Fruit fly (Drosophila melanogaster) whole organism, embryonic: ENCODE data around the gene CG9205.

ENCODE experiments used
- Antp ChIP-seq: fragments of 200-800 bp; sonication (Bioruptor generic); optimal IDR thresholded peaks from 3 replicates; lab custom pipeline; 2016; ENCODE audit warnings: missing biosample characterization, missing genetic modification characterization
- Atf6 ChIP-seq: fragments of 200-800 bp; sonication (Bioruptor generic); IDR thresholded peaks from 2 replicates; pipeline ENCODE4 v1.3.6; 2022; ENCODE audit warnings: missing biosample characterization, missing genetic modification characterization
- Bgb ChIP-seq: fragments of 200-800 bp; sonication (Bioruptor generic); IDR thresholded peaks from 2 replicates; pipeline ENCODE4 v1.3.6; 2022; ENCODE audit warnings: missing biosample characterization, missing genetic modification characterization; ENCODE audit not compliant: partially characterized antibody
- BtbVII ChIP-seq: fragments of 200-800 bp; sonication (Bioruptor generic); optimal IDR thresholded peaks from 3 replicates; lab custom pipeline; 2017; ENCODE audit warnings: missing biosample characterization, mild to moderate bottlenecking, missing genetic modification characterization
- CG11723 ChIP-seq: fragments of 200-800 bp; sonication (Bioruptor generic); optimal IDR thresholded peaks from 2 replicates; lab custom pipeline; 2017; ENCODE audit warnings: missing biosample characterization, mild to moderate bottlenecking, missing genetic modification characterization
- CG12299 ChIP-seq: fragments of 200-800 bp; sonication (Bioruptor generic); optimal IDR thresholded peaks from 2 replicates; lab custom pipeline; 2018; ENCODE audit warnings: missing biosample characterization, mild to moderate bottlenecking, missing genetic modification characterization
- CG1233 ChIP-seq: fragments of 200-800 bp; sonication (Bioruptor generic); optimal IDR thresholded peaks from 4 replicates; lab custom pipeline; 2018; ENCODE audit warnings: missing biosample characterization, mild to moderate bottlenecking, missing genetic modification characterization
- CG13287 ChIP-seq: fragments of 200-800 bp; sonication (Bioruptor generic); IDR thresholded peaks from 2 replicates; pipeline ENCODE4 v1.3.6; 2022; ENCODE audit warnings: missing biosample characterization, missing genetic modification characterization; ENCODE audit not compliant: partially characterized antibody
- CG13624 ChIP-seq: fragments of 200-800 bp; sonication (Bioruptor generic); optimal IDR thresholded peaks from 2 replicates; lab custom pipeline; 2016; ENCODE audit warnings: missing biosample characterization, missing genetic modification characterization
- CG15073 ChIP-seq: fragments of 200-800 bp; sonication (Bioruptor generic); optimal IDR thresholded peaks from 2 replicates; lab custom pipeline; 2016; ENCODE audit warnings: missing biosample characterization, missing genetic modification characterization
- CG17328 ChIP-seq: fragments of 200-800 bp; sonication (Bioruptor generic); IDR thresholded peaks from 2 replicates; pipeline ENCODE4 v1.3.6; 2022; ENCODE audit warnings: missing biosample characterization, missing genetic modification characterization
- CG17359 ChIP-seq: fragments of 200-800 bp; sonication (Bioruptor generic); optimal IDR thresholded peaks from 3 replicates; lab custom pipeline; 2018; ENCODE audit warnings: missing biosample characterization, mild to moderate bottlenecking, missing genetic modification characterization, moderate library complexity
- CG17802 ChIP-seq: fragments of 200-800 bp; sonication (Bioruptor generic); optimal IDR thresholded peaks from 2 replicates; lab custom pipeline; 2018; ENCODE audit warnings: missing biosample characterization, mild to moderate bottlenecking, missing genetic modification characterization, moderate library complexity
- CG17829 ChIP-seq: fragments of 200-800 bp; optimal IDR thresholded peaks from 2 replicates; lab custom pipeline; 2019; ENCODE audit warnings: missing biosample characterization, mild to moderate bottlenecking, missing genetic modification characterization, moderate library complexity
- CG2116 ChIP-seq: fragments of 200-800 bp; sonication (Bioruptor generic); optimal IDR thresholded peaks from 3 replicates; lab custom pipeline; 2018; ENCODE audit warnings: missing biosample characterization, mild to moderate bottlenecking, missing genetic modification characterization
- CG30403 ChIP-seq: fragments of 200-800 bp; sonication (Bioruptor generic); optimal IDR thresholded peaks from 3 replicates; lab custom pipeline; 2016; ENCODE audit warnings: missing biosample characterization, missing genetic modification characterization
- CG31365 ChIP-seq: fragments of 200-800 bp; sonication (Bioruptor generic); optimal IDR thresholded peaks from 2 replicates; lab custom pipeline; 2018; ENCODE audit warnings: missing biosample characterization, mild to moderate bottlenecking, missing genetic modification characterization
- CG4282 ChIP-seq: fragments of 200-800 bp; sonication (Bioruptor generic); optimal IDR thresholded peaks from 2 replicates; lab custom pipeline; 2016; ENCODE audit warnings: missing biosample characterization, missing genetic modification characterization
- CG6654 ChIP-seq: fragments of 200-800 bp; sonication (Bioruptor generic); optimal IDR thresholded peaks from 2 replicates; lab custom pipeline; 2017; ENCODE audit warnings: missing biosample characterization, mild to moderate bottlenecking, missing genetic modification characterization
- CG6689 ChIP-seq: fragments of 200-800 bp; sonication (Bioruptor generic); IDR thresholded peaks from 2 replicates; pipeline ENCODE4 v1.3.6; 2022; ENCODE audit warnings: missing biosample characterization, missing genetic modification characterization
- CG7839 ChIP-seq: fragments of 200-800 bp; sonication (Bioruptor generic); optimal IDR thresholded peaks from 3 replicates; lab custom pipeline; 2018; ENCODE audit warnings: missing biosample characterization, mild to moderate bottlenecking, missing genetic modification characterization, moderate library complexity
- CG9932 ChIP-seq: fragments of 200-800 bp; sonication (Bioruptor generic); IDR thresholded peaks from 2 replicates; pipeline ENCODE4 v1.3.6; 2022; ENCODE audit warnings: missing biosample characterization, missing genetic modification characterization
- Dip2 ChIP-seq: fragments of 200-800 bp; sonication (Bioruptor generic); IDR thresholded peaks from 2 replicates; pipeline ENCODE4 v1.3.6; 2022; ENCODE audit warnings: missing biosample characterization, missing genetic modification characterization
- Dref ChIP-seq: fragments of 200-800 bp; sonication (Bioruptor generic); IDR thresholded peaks from 2 replicates; pipeline ENCODE4 v1.3.6; 2022; ENCODE audit warnings: missing biosample characterization, missing genetic modification characterization
- Drgx ChIP-seq: fragments of 200-800 bp; sonication (Bioruptor generic); IDR thresholded peaks from 2 replicates; pipeline ENCODE4 v1.3.6; 2022; ENCODE audit warnings: missing biosample characterization, missing genetic modification characterization
- ERR ChIP-seq: fragments of 200-800 bp; sonication (Bioruptor generic); optimal IDR thresholded peaks from 2 replicates; lab custom pipeline; 2016; ENCODE audit warnings: missing biosample characterization, missing genetic modification characterization
- Fer3 ChIP-seq: fragments of 200-800 bp; sonication (Bioruptor generic); optimal IDR thresholded peaks from 2 replicates; lab custom pipeline; 2018; ENCODE audit warnings: missing biosample characterization, mild to moderate bottlenecking, missing genetic modification characterization, moderate library complexity
- GATAe ChIP-seq: fragments of 200-800 bp; sonication (Bioruptor generic); conservative IDR thresholded peaks from 2 replicates; pipeline ENCODE4 v1.3.6; 2022; ENCODE audit warnings: missing biosample characterization, missing genetic modification characterization
- H2.0 ChIP-seq: fragments of 200-800 bp; sonication (Bioruptor generic); IDR thresholded peaks from 2 replicates; pipeline ENCODE4 v1.3.6; 2022; ENCODE audit warnings: missing biosample characterization, missing genetic modification characterization
- HLH4C ChIP-seq: fragments of 200-800 bp; sonication (Bioruptor generic); IDR thresholded peaks from 3 replicates; pipeline ENCODE4 v1.3.6; 2022; ENCODE audit warnings: missing biosample characterization, missing genetic modification characterization; ENCODE audit not compliant: partially characterized antibody
- Hr51 ChIP-seq, 2 experiments: fragments of 200-800 bp; sonication (Bioruptor generic); optimal IDR thresholded peaks; 2 replicates in 1 of 2; 3 replicates in 1 of 2; lab custom pipeline; 2016 to 2018; ENCODE audit warnings: missing biosample characterization in 2 of 2, missing genetic modification characterization in 2 of 2, mild to moderate bottlenecking in 1 of 2, moderate library complexity in 1 of 2
- Mad ChIP-seq: fragments of 200-800 bp; sonication (Bioruptor generic); optimal IDR thresholded peaks from 2 replicates; lab custom pipeline; 2016; ENCODE audit warnings: missing biosample characterization, missing genetic modification characterization
- Mrtf ChIP-seq: fragments of 200-800 bp; sonication (Bioruptor generic); IDR thresholded peaks from 3 replicates; pipeline ENCODE4 v1.3.6; 2022; ENCODE audit warnings: missing biosample characterization, missing genetic modification characterization
- Spps ChIP-seq: fragments of 200-800 bp; sonication (Bioruptor generic); optimal IDR thresholded peaks from 2 replicates; lab custom pipeline; 2018; ENCODE audit warnings: missing biosample characterization, mild to moderate bottlenecking, missing genetic modification characterization
- TFAM ChIP-seq: fragments of 200-800 bp; sonication (Bioruptor generic); optimal IDR thresholded peaks from 2 replicates; lab custom pipeline; 2017; ENCODE audit warnings: missing biosample characterization, missing genetic modification characterization, inconsistent platforms
- ci ChIP-seq: fragments of 200-800 bp; sonication (Bioruptor generic); IDR thresholded peaks from 3 replicates; pipeline ENCODE4 v1.3.6; 2022; ENCODE audit warnings: missing biosample characterization, missing genetic modification characterization
- dm ChIP-seq: fragments of 200-800 bp; sonication (Bioruptor generic); optimal IDR thresholded peaks from 3 replicates; lab custom pipeline; 2016; ENCODE audit warnings: missing biosample characterization, missing genetic modification characterization
- dmrt11E ChIP-seq: fragments of 200-800 bp; sonication (Bioruptor generic); optimal IDR thresholded peaks from 3 replicates; lab custom pipeline; 2018; ENCODE audit warnings: missing biosample characterization, mild to moderate bottlenecking, missing genetic modification characterization, moderate library complexity
- dpn ChIP-seq, 2 experiments: fragments of 200-800 bp; sonication (Bioruptor generic); optimal IDR thresholded peaks; 3 replicates each; lab custom pipeline; 2016; ENCODE audit warnings: missing biosample characterization in 2 of 2, missing genetic modification characterization in 2 of 2
- ewg ChIP-seq: fragments of 200-800 bp; sonication (Bioruptor generic); optimal IDR thresholded peaks from 3 replicates; lab custom pipeline; 2017; ENCODE audit warnings: mild to moderate bottlenecking, missing biosample characterization, missing genetic modification reagents, missing genetic modification characterization
- gce ChIP-seq: fragments of 200-800 bp; sonication (Bioruptor generic); IDR thresholded peaks from 3 replicates; pipeline ENCODE4 v1.3.6; 2022; ENCODE audit warnings: missing biosample characterization, missing genetic modification characterization
- gcm ChIP-seq: fragments of 200-800 bp; sonication (Bioruptor generic); optimal IDR thresholded peaks from 2 replicates; lab custom pipeline; 2019; ENCODE audit warnings: missing biosample characterization, mild to moderate bottlenecking, missing genetic modification characterization, moderate library complexity
- hb ChIP-seq: fragments of 200-800 bp; sonication (Bioruptor generic); IDR thresholded peaks from 3 replicates; pipeline ENCODE4 v1.3.6; 2022; ENCODE audit warnings: missing biosample characterization, missing genetic modification characterization; ENCODE audit not compliant: partially characterized antibody
- klu ChIP-seq: fragments of 200-800 bp; sonication (Bioruptor generic); IDR thresholded peaks from 2 replicates; pipeline ENCODE4 v1.3.6; 2022; ENCODE audit warnings: missing biosample characterization, missing genetic modification characterization
- luna ChIP-seq: fragments of 200-800 bp; sonication (Bioruptor generic); optimal IDR thresholded peaks from 2 replicates; lab custom pipeline; 2016; ENCODE audit warnings: missing biosample characterization, missing genetic modification characterization
- mam ChIP-seq: fragments of 200-800 bp; sonication (Bioruptor generic); optimal IDR thresholded peaks from 3 replicates; lab custom pipeline; 2016; ENCODE audit warnings: missing biosample characterization, missing genetic modification characterization
- pfk ChIP-seq: fragments of 200-800 bp; sonication (Bioruptor generic); optimal IDR thresholded peaks from 2 replicates; lab custom pipeline; 2018; ENCODE audit warnings: missing biosample characterization, mild to moderate bottlenecking, missing genetic modification characterization, moderate library complexity
- tna ChIP-seq: fragments of 200-800 bp; sonication (Bioruptor generic); IDR thresholded peaks from 2 replicates; pipeline ENCODE4 v1.3.6; 2022; ENCODE audit warnings: missing biosample characterization, missing genetic modification characterization; ENCODE audit not compliant: partially characterized antibody

Gene CG9205

dm6 chr3L:1007513-1008459, 26.7 kb upstream of the CG9205 start (continued):
- TF ChIP-seq dmrt11E (tag; lab: Kevin White, UChicago) (peak; percentile 46), CG12299 (tag; lab: Kevin White, UChicago) (peak; percentile 47), CG1233 (peak; percentile 31), gcm (GFP tag; lab: Kevin White, UChicago) (peak; percentile 11), Drgx (GFP tag; lab: Robert Waterston, UW) (peak; percentile 83), CG30403 (GFP tag; lab: Kevin White, UChicago) (peak; percentile 80), mam (peak; percentile 93), ci (peak; percentile 91), Bgb (GFP tag; lab: Robert Waterston, UW) (no peak), CG31365 (tag; lab: Kevin White, UChicago) (peak; percentile 48), dm (GFP tag; lab: Kevin White, UChicago) (no peak), pfk (GFP tag; lab: Kevin White, UChicago) (no peak), CG6689 (GFP tag; lab: Robert Waterston, UW) (peak; percentile 82), dpn (GFP tag; optimal IDR thresholded peaks at IDR 0.05; lab: Kevin White, UChicago) (peak; percentile 84 to 88), Atf6 (peak; percentile 91), CG17328 (GFP tag; lab: Robert Waterston, UW) (peak; percentile 87), ewg (GFP tag; lab: Kevin White, UChicago) (peak; percentile 71), Hr51 (GFP tag; optimal IDR thresholded peaks at IDR 0.05; lab: Kevin White, UChicago) (peak in 1 of 2 experiments; percentile 86), CG17359 (tag; lab: Kevin White, UChicago) (peak; percentile 68), CG7839 (tag; lab: Kevin White, UChicago) (peak; percentile 92), klu (GFP tag; lab: Robert Waterston, UW) (peak; percentile 61), Antp (GFP tag; lab: Kevin White, UChicago) (peak; percentile 56), CG4282 (GFP tag; lab: Kevin White, UChicago) (no peak), Mad (GFP tag; lab: Kevin White, UChicago) (peak; percentile 12), TFAM (GFP tag; lab: Kevin White, UChicago) (peak; percentile 20), Spps (tag; lab: Kevin White, UChicago) (no peak), CG9932 (GFP tag; lab: Robert Waterston, UW) (peak; percentile 92), CG13287 (GFP tag; lab: Robert Waterston, UW) (no peak), GATAe (GFP tag; lab: Robert Waterston, UW) (0 out of 2 replicates have a peak, but pooled peaks have one; percentile 19), tna (GFP tag; lab: Robert Waterston, UW) (no peak), CG17829 (tag; lab: Kevin White, UChicago) (peak; percentile 84), HLH4C (GFP tag; lab: Robert Waterston, UW) (no peak), hb (GFP tag; lab: Robert Waterston, UW) (no peak), CG13624 (GFP tag; lab: Kevin White, UChicago) (peak; percentile 66), BtbVII (GFP tag; lab: Kevin White, UChicago) (peak; percentile 85), H2.0 (GFP tag; lab: Robert Waterston, UW) (peak; percentile 88), CG2116 (GFP tag; lab: Kevin White, UChicago) (peak; percentile 38), Dip2 (GFP tag; lab: Robert Waterston, UW) (no peak), ERR (peak; percentile 48), CG11723 (GFP tag; lab: Kevin White, UChicago) (peak; percentile 66), Dref (0 out of 2 replicates have a peak, but pooled peaks have one; percentile 28), CG17802 (tag; lab: Kevin White, UChicago) (peak; percentile 25), Fer3 (tag; lab: Kevin White, UChicago) (peak; percentile 60), gce (GFP tag; lab: Robert Waterston, UW) (peak; percentile 84), CG6654 (GFP tag; lab: Kevin White, UChicago) (peak; percentile 61), luna (peak; percentile 20), CG15073 (no peak), Mrtf (GFP tag; lab: Robert Waterston, UW) (peak; percentile 77)
